Worm (Caenorhabditis elegans) whole organism, early embryonic: ENCODE results near the gene hcf-1.

Experiments used
- F13C5.2 ChIP-seq: sonication (generic microtip); optimal IDR thresholded peaks from 2 replicates; lab custom pipeline; 2017; ENCODE audit warnings: mild to moderate bottlenecking, missing genetic modification characterization, inconsistent platforms, missing compliant biosample characterization
- aly-1 ChIP-seq: sonication (generic microtip); optimal IDR thresholded peaks from 2 replicates; lab custom pipeline; 2016; ENCODE audit warnings: missing genetic modification characterization, missing compliant biosample characterization
- ama-1 ChIP-seq: fragments of 150-350 bp; optimal IDR thresholded peaks from 2 replicates; lab custom pipeline; 2014
- ets-7 ChIP-seq: sonication (generic microtip); optimal IDR thresholded peaks from 2 replicates; lab custom pipeline; 2016; ENCODE audit warnings: missing genotype, missing genetic modification characterization, missing compliant biosample characterization
- flt-1 ChIP-seq: fragments of 200-800 bp; sonication (Bioruptor generic); IDR thresholded peaks from 2 replicates; pipeline ENCODE4 v1.3.6; 2022; ENCODE audit warnings: missing genetic modification characterization, missing compliant biosample characterization
- hmbx-1 ChIP-seq: sonication (generic microtip); optimal IDR thresholded peaks from 2 replicates; lab custom pipeline; 2016; ENCODE audit warnings: mild to moderate bottlenecking, missing genetic modification characterization, missing compliant biosample characterization
- hnd-1 ChIP-seq: sonication (generic microtip); optimal IDR thresholded peaks from 2 replicates; lab custom pipeline; 2016; ENCODE audit warnings: missing genetic modification characterization, missing compliant biosample characterization
- sea-1 ChIP-seq: fragments of 200-800 bp; sonication (Bioruptor generic); conservative IDR thresholded peaks from 2 replicates; pipeline ENCODE4 v1.3.6; 2022; ENCODE audit warnings: missing genetic modification characterization, missing compliant biosample characterization
- tbx-11 ChIP-seq: fragments of 200-800 bp; sonication (Bioruptor generic); IDR thresholded peaks from 2 replicates; pipeline ENCODE4 v1.3.6; 2022; ENCODE audit warnings: missing genetic modification characterization, missing compliant biosample characterization
- tbx-37 ChIP-seq: fragments of 200-800 bp; sonication (Bioruptor generic); conservative IDR thresholded peaks from 2 replicates; pipeline ENCODE4 v1.3.6; 2022; ENCODE audit warnings: missing genetic modification reagents, missing genetic modification characterization, missing compliant biosample characterization
- tra-4 ChIP-seq: sonication (generic microtip); optimal IDR thresholded peaks from 2 replicates; lab custom pipeline; 2017; ENCODE audit warnings: missing genetic modification characterization, missing compliant biosample characterization

DNA sequence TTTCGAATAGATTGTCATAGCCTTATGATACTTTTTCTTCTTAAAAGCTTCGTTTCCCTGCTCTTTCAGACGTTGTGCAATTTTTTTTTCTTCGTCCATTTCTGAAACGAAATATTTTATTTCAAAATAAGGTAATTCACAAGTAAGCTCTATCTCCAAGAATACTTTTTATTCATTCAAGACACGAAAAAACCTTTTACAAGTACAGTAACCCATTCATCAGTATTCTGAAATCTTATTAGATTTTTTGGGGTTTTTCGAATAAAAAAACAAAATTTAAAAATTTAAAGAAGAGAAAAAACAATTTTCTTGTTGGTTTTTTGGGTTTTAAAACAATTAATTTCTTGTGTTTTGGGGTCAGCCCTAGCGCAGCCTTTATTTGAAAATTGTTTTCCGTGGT is 4.8 kb upstream of the hcf-1 start, which contains the start of gene rpap-3:
- TF ChIP-seq F13C5.2 (tag; lab: Kevin White, UChicago) = no peak
- no peak for TF ChIP-seq ama-1 (lab: Kevin White, UChicago)
- no peak for TF ChIP-seq tra-4
- TF ChIP-seq flt-1 = no peak
- no peak for TF ChIP-seq aly-1 (tag; lab: Kevin White, UChicago)
- TF ChIP-seq tbx-11 (GFP tag; lab: Robert Waterston, UW) = no peak
- TF ChIP-seq ets-7 (tag; lab: Kevin White, UChicago) = no peak
- no peak for TF ChIP-seq sea-1
- TF ChIP-seq hmbx-1 = no peak
- no peak for TF ChIP-seq tbx-37 (GFP tag; lab: Robert Waterston, UW)
- no peak for TF ChIP-seq hnd-1 (tag; lab: Kevin White, UChicago)
